Worm (Caenorhabditis elegans) whole organism, midembryonic: ENCODE results near the gene F53A3.1.

Experiments used
- T22C8.4 ChIP-seq: fragments of 200-800 bp; sonication (Bioruptor generic); IDR thresholded peaks from 2 replicates; pipeline ENCODE4 v1.3.6; 2022; ENCODE audit warnings: missing genetic modification characterization, missing compliant biosample characterization
- cog-1 ChIP-seq: sonication (generic microtip); optimal IDR thresholded peaks from 2 replicates; lab custom pipeline; 2016; ENCODE audit warnings: missing genetic modification characterization, missing compliant biosample characterization
- flt-1 ChIP-seq: fragments of 200-800 bp; sonication (Bioruptor generic); IDR thresholded peaks from 2 replicates; pipeline ENCODE4 v1.3.6; 2022; ENCODE audit warnings: missing genetic modification characterization, missing compliant biosample characterization
- klf-2 ChIP-seq: fragments of 200-800 bp; sonication (Bioruptor generic); conservative IDR thresholded peaks from 2 replicates; pipeline ENCODE4 v1.3.6; 2022; ENCODE audit warnings: missing genetic modification reagents, missing genetic modification characterization, missing compliant biosample characterization
- med-1 ChIP-seq: sonication (generic microtip); optimal IDR thresholded peaks from 2 replicates; lab custom pipeline; 2017; ENCODE audit warnings: missing genetic modification characterization, mild to moderate bottlenecking, missing compliant biosample characterization, antibody characterized with exemption, missing genetic modification reagents; ENCODE audit not compliant: insufficient read depth
- ref-1 ChIP-seq: fragments of 200-800 bp; sonication (Bioruptor generic); conservative IDR thresholded peaks from 2 replicates; pipeline ENCODE4 v1.3.6; 2022; ENCODE audit warnings: missing genetic modification reagents, missing genetic modification characterization, missing compliant biosample characterization
- tab-1 ChIP-seq: fragments of 200-800 bp; sonication (Bioruptor generic); IDR thresholded peaks from 2 replicates; pipeline ENCODE4 v1.3.6; 2022; ENCODE audit warnings: missing genetic modification characterization, missing compliant biosample characterization
- ztf-23 ChIP-seq: fragments of 200-800 bp; sonication (Bioruptor generic); IDR thresholded peaks from 2 replicates; pipeline ENCODE4 v1.3.6; 2022; ENCODE audit warnings: missing genetic modification reagents, missing genetic modification characterization, missing compliant biosample characterization
- ztf-29 ChIP-seq: fragments of 200-800 bp; sonication (Bioruptor generic); IDR thresholded peaks from 2 replicates; pipeline ENCODE4 v1.3.6; 2022; ENCODE audit warnings: missing genetic modification reagents, missing genetic modification characterization, missing compliant biosample characterization

DNA sequence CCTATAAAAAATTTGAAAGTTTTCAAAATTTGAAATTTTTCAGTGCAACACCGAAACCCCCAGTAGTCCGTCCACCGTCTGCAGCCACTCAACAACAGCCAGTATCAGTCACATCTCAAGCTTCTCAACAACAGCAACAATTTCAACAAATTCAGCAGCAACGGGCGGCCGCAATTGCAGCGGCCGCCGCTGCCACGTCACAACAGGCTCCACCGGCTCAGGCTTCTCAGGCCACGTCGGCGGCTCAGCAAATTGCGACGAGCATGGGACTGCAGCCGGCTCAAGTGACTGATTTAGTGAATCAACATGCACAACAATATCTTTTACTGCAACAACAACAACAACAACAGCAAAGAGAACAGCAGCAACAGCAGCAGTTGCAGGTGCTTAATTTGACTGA, 9.3 kb downstream of the F53A3.1 start:
- TF ChIP-seq cog-1 (tag; lab: Kevin White, UChicago) (no peak), flt-1 (GFP tag; lab: Robert Waterston, UW) (no peak), ref-1 (no peak), klf-2 (no peak), tab-1 (GFP tag; lab: Robert Waterston, UW) (no peak), med-1 (GFP tag; lab: Kevin White, UChicago) (no peak), T22C8.4 (GFP tag; lab: Robert Waterston, UW) (no peak), ztf-29 (GFP tag; lab: Robert Waterston, UW) (no peak), ztf-23 (GFP tag; lab: Robert Waterston, UW) (no peak)
